Worm (Caenorhabditis elegans) whole organism, mixed stage, embryonic: ENCODE measurements around the gene F59A6.13.
A peak's percentile ranks its signal among the peaks of the same experiment; 100 is the strongest.

Experiments used
- M03D4.4 ChIP-seq: sonication (generic microtip); optimal IDR thresholded peaks from 2 replicates; lab custom pipeline; 2017; ENCODE audit warnings: mild to moderate bottlenecking, missing genetic modification characterization, missing compliant biosample characterization
- bed-3 ChIP-seq: fragments of 200-800 bp; sonication (Bioruptor generic); optimal IDR thresholded peaks from 3 replicates; lab custom pipeline; 2018; ENCODE audit warnings: mild to moderate bottlenecking, missing genetic modification characterization, moderate library complexity, missing compliant biosample characterization
- blmp-1 ChIP-seq: fragments of 150-350 bp; optimal IDR thresholded peaks from 2 replicates; lab custom pipeline; 2014; ENCODE audit warnings: missing biosample characterization, missing genetic modification characterization
- ceh-39 ChIP-seq: fragments of 150-350 bp; optimal IDR thresholded peaks from 2 replicates; lab custom pipeline; 2014; ENCODE audit warnings: missing biosample characterization, missing genetic modification characterization
- ceh-43 ChIP-seq: fragments of 200-800 bp; sonication (Bioruptor generic); optimal IDR thresholded peaks from 2 replicates; lab custom pipeline; 2018; ENCODE audit warnings: mild to moderate bottlenecking, missing genetic modification characterization, moderate library complexity, missing compliant biosample characterization
- ceh-83 ChIP-seq: fragments of 200-800 bp; sonication (Bioruptor generic); optimal IDR thresholded peaks from 2 replicates; lab custom pipeline; 2018; ENCODE audit warnings: mild to moderate bottlenecking, missing genetic modification characterization, missing compliant biosample characterization
- ces-1 ChIP-seq: fragments of 150-350 bp; optimal IDR thresholded peaks from 2 replicates; lab custom pipeline; 2014; ENCODE audit warnings: missing biosample characterization, missing genetic modification reagents, missing genetic modification characterization
- drap-1 ChIP-seq: fragments of 200-800 bp; sonication (Bioruptor generic); optimal IDR thresholded peaks from 3 replicates; lab custom pipeline; 2018; ENCODE audit warnings: mild to moderate bottlenecking, missing genetic modification characterization, missing compliant biosample characterization
- elt-1 ChIP-seq: sonication (generic microtip); optimal IDR thresholded peaks from 2 replicates; lab custom pipeline; 2017; ENCODE audit warnings: missing genetic modification characterization, mild to moderate bottlenecking, missing compliant biosample characterization, antibody characterized with exemption, moderate library complexity, borderline replicate concordance; ENCODE audit not compliant: insufficient read depth
- elt-3 ChIP-seq: fragments of 150-350 bp; optimal IDR thresholded peaks from 2 replicates; lab custom pipeline; 2014; ENCODE audit warnings: missing biosample characterization, missing genetic modification characterization
- ham-2 ChIP-seq: fragments of 200-800 bp; sonication (Bioruptor generic); optimal IDR thresholded peaks from 2 replicates; lab custom pipeline; 2018; ENCODE audit warnings: mild to moderate bottlenecking, missing genetic modification characterization, missing compliant biosample characterization
- hlh-1 ChIP-seq: fragments of 150-350 bp; optimal IDR thresholded peaks from 2 replicates; lab custom pipeline; 2014; ENCODE audit warnings: missing biosample characterization, missing genetic modification reagents, missing genetic modification characterization
- lin-13 ChIP-seq: fragments of 150-350 bp; optimal IDR thresholded peaks from 2 replicates; lab custom pipeline; 2014; ENCODE audit warnings: missing biosample characterization, missing genetic modification characterization
- lin-32 ChIP-seq: fragments of 200-800 bp; sonication (Bioruptor generic); optimal IDR thresholded peaks from 2 replicates; lab custom pipeline; 2018; ENCODE audit warnings: mild to moderate bottlenecking, missing genetic modification characterization, missing compliant biosample characterization
- lsy-2 ChIP-seq: fragments of 150-350 bp; optimal IDR thresholded peaks from 2 replicates; lab custom pipeline; 2014; ENCODE audit warnings: missing biosample characterization, missing genetic modification characterization
- mab-5 ChIP-seq: fragments of 150-350 bp; optimal IDR thresholded peaks from 2 replicates; lab custom pipeline; 2014; ENCODE audit warnings: missing biosample characterization, missing genetic modification characterization
- mep-1 ChIP-seq: fragments of 150-350 bp; optimal IDR thresholded peaks from 2 replicates; lab custom pipeline; 2017; ENCODE audit warnings: missing biosample characterization, missing genetic modification reagents, missing genetic modification characterization, inconsistent platforms
- mls-2 ChIP-seq: sonication (generic microtip); optimal IDR thresholded peaks from 2 replicates; lab custom pipeline; 2016; ENCODE audit warnings: mild to moderate bottlenecking, missing genetic modification characterization, moderate library complexity, missing compliant biosample characterization
- nhr-12 ChIP-seq: fragments of 150-350 bp; optimal IDR thresholded peaks from 2 replicates; lab custom pipeline; 2014; ENCODE audit warnings: missing biosample characterization, missing genetic modification characterization
- nhr-2 ChIP-seq: fragments of 150-350 bp; optimal IDR thresholded peaks from 2 replicates; lab custom pipeline; 2014; ENCODE audit warnings: missing biosample characterization, missing genetic modification characterization
- nhr-237 ChIP-seq: fragments of 150-350 bp; optimal IDR thresholded peaks from 2 replicates; lab custom pipeline; 2014; ENCODE audit warnings: missing biosample characterization, missing genetic modification characterization
- nhr-28 ChIP-seq: fragments of 150-350 bp; optimal IDR thresholded peaks from 2 replicates; lab custom pipeline; 2014; ENCODE audit warnings: missing biosample characterization, missing genetic modification characterization
- nhr-76 ChIP-seq: sonication (generic microtip); optimal IDR thresholded peaks from 2 replicates; lab custom pipeline; 2017; ENCODE audit warnings: missing biosample characterization, missing genetic modification characterization
- pha-4 ChIP-seq: fragments of 150-350 bp; optimal IDR thresholded peaks from 2 replicates; lab custom pipeline; 2018; ENCODE audit warnings: missing biosample characterization, missing genetic modification reagents, missing genetic modification characterization
- sem-2 ChIP-seq: fragments of 200-800 bp; sonication (Bioruptor generic); optimal IDR thresholded peaks from 2 replicates; lab custom pipeline; 2018; ENCODE audit warnings: mild to moderate bottlenecking, missing genetic modification characterization, missing compliant biosample characterization
- sptf-1 ChIP-seq: sonication (generic microtip); optimal IDR thresholded peaks from 2 replicates; lab custom pipeline; 2017; ENCODE audit warnings: mild to moderate bottlenecking, missing genetic modification characterization, moderate library complexity, missing compliant biosample characterization
- tbx-8 ChIP-seq: fragments of 200-800 bp; sonication (Bioruptor generic); optimal IDR thresholded peaks from 2 replicates; lab custom pipeline; 2018; ENCODE audit warnings: mild to moderate bottlenecking, missing genetic modification characterization, moderate library complexity, missing compliant biosample characterization
- unc-120 ChIP-seq: sonication (generic microtip); optimal IDR thresholded peaks from 2 replicates; lab custom pipeline; 2017; ENCODE audit warnings: missing genetic modification characterization, missing compliant biosample characterization; ENCODE audit not compliant: poor library complexity, severe bottlenecking
- unc-39 ChIP-seq: fragments of 150-350 bp; optimal IDR thresholded peaks from 2 replicates; lab custom pipeline; 2014; ENCODE audit warnings: missing biosample characterization, missing genetic modification characterization
- unc-62 ChIP-seq: fragments of 150-350 bp; optimal IDR thresholded peaks from 2 replicates; lab custom pipeline; 2014; ENCODE audit warnings: missing biosample characterization, missing genetic modification reagents, missing genetic modification characterization
- zip-8 ChIP-seq: fragments of 150-350 bp; optimal IDR thresholded peaks from 2 replicates; lab custom pipeline; 2014; ENCODE audit warnings: missing biosample characterization, missing genetic modification characterization
- ztf-11 ChIP-seq: fragments of 150-350 bp; optimal IDR thresholded peaks from 2 replicates; lab custom pipeline; 2014; ENCODE audit warnings: missing biosample characterization, missing genetic modification characterization

F59A6.13 gene

ce11 chrII:4986664-4987063, 35.9 kb upstream of the F59A6.13 start:
- TF ChIP-seq unc-120 (tag; lab: Kevin White, UChicago) (no peak), nhr-2 (peak; percentile 79), tbx-8 (GFP tag; lab: Kevin White, UChicago) (no peak), ztf-11 (tag; lab: Kevin White, UChicago) (peak; percentile 40), sptf-1 (tag; lab: Kevin White, UChicago) (peak; percentile 39), zip-8 (tag; lab: Kevin White, UChicago) (peak; percentile 90)

- no peak for TF ChIP-seq unc-120 (tag; lab: Kevin White, UChicago)
- peak; percentile 92 for TF ChIP-seq lin-32 (GFP tag; lab: Kevin White, UChicago)
- TF ChIP-seq zip-8 (tag; lab: Kevin White, UChicago), result peak; percentile 10
These were observed 35.3 kb upstream of the F59A6.13 start for ce11 chrII:4987257-4987656.

ce11 chrII:4989802-4990201, 32.8 kb upstream of the F59A6.13 start, which contains the start of gene T27F7.12:
Gene T27F7.12, plus strand, starts transcription at chrII:4990102.
- TF ChIP-seq unc-62 (no peak), unc-120 (tag; lab: Kevin White, UChicago) (no peak), sem-2 (GFP tag; lab: Kevin White, UChicago) (no peak), nhr-12 (no peak)
- TF ChIP-seq, all 35 proteins: peak for 0

- TF ChIP-seq mep-1 (tag; lab: Kevin White, UChicago), result no peak
- no peak for TF ChIP-seq ceh-39
- no peak for TF ChIP-seq elt-3 (tag; lab: Kevin White, UChicago)
- no peak for TF ChIP-seq lsy-2 (tag; lab: Kevin White, UChicago)
- no peak for TF ChIP-seq ztf-11 (tag; lab: Kevin White, UChicago)
- TF ChIP-seq ceh-83, result no peak
These were observed 29.6 kb upstream of the F59A6.13 start, which contains the start of gene pigb-1 for ce11 chrII:4992977-4993376. Gene pigb-1, minus strand, starts transcription at chrII:4993077.

- TF ChIP-seq blmp-1 (tag; lab: Kevin White, UChicago) (no peak), mls-2 (no peak), lin-32 (GFP tag; lab: Kevin White, UChicago) (no peak), lin-13 (tag; lab: Kevin White, UChicago) (peak; percentile 2), mep-1 (tag; lab: Kevin White, UChicago) (no peak), unc-120 (tag; lab: Kevin White, UChicago) (no peak), nhr-237 (tag; lab: Kevin White, UChicago) (peak; percentile 6), sptf-1 (tag; lab: Kevin White, UChicago) (no peak), bed-3 (GFP tag; lab: Kevin White, UChicago) (no peak), ces-1 (GFP tag; lab: Kevin White, UChicago) (peak; percentile 77), mab-5 (tag; lab: Kevin White, UChicago) (no peak), nhr-2 (no peak), lsy-2 (tag; lab: Kevin White, UChicago) (peak; percentile 29), tbx-8 (GFP tag; lab: Kevin White, UChicago) (no peak)
These were observed 28.9 kb upstream of the F59A6.13 start, which contains the start of the genes eif-1 and vps-24 for ce11 chrII:4993530-4994192. Gene eif-1, minus strand, starts transcription at chrII:4993580. Gene vps-24, plus strand, starts transcription at chrII:4993998.

ce11 chrII:4994939-4995338, 27.7 kb upstream of the F59A6.13 start, which contains the start of gene rnh-1.0:
Gene rnh-1.0, plus strand, starts transcription at chrII:4995327.
- TF ChIP-seq mep-1 (tag; lab: Kevin White, UChicago) (no peak), sem-2 (GFP tag; lab: Kevin White, UChicago) (no peak), nhr-28 (tag; lab: Kevin White, UChicago) (no peak), sptf-1 (tag; lab: Kevin White, UChicago) (no peak), unc-120 (tag; lab: Kevin White, UChicago) (no peak), tbx-8 (GFP tag; lab: Kevin White, UChicago) (no peak), pha-4 (tag; lab: Kevin White, UChicago) (no peak), lin-13 (tag; lab: Kevin White, UChicago) (no peak), unc-39 (no peak), M03D4.4 (tag; lab: Kevin White, UChicago) (no peak), blmp-1 (tag; lab: Kevin White, UChicago) (no peak), hlh-1 (tag; lab: Kevin White, UChicago) (no peak), nhr-2 (no peak), ceh-43 (GFP tag; lab: Kevin White, UChicago) (no peak), nhr-76 (tag; lab: Kevin White, UChicago) (no peak), drap-1 (GFP tag; lab: Kevin White, UChicago) (no peak), lin-32 (GFP tag; lab: Kevin White, UChicago) (no peak), bed-3 (GFP tag; lab: Kevin White, UChicago) (no peak), ham-2 (GFP tag; lab: Kevin White, UChicago) (no peak), elt-1 (tag; lab: Kevin White, UChicago) (no peak)
